Worm (Caenorhabditis elegans) whole organism, L2 larva: ENCODE data around the gene sre-5.

ENCODE experiments used
- C34F6.9 ChIP-seq: fragments of 150-350 bp; optimal IDR thresholded peaks from 2 replicates; lab custom pipeline; 2014; ENCODE audit warnings: missing biosample characterization, missing genetic modification characterization
- F13H6.1 ChIP-seq: sonication (generic microtip); optimal IDR thresholded peaks from 2 replicates; lab custom pipeline; 2016; ENCODE audit warnings: missing genetic modification characterization, missing compliant biosample characterization
- R02D3.7 ChIP-seq: fragments of 150-350 bp; optimal IDR thresholded peaks from 2 replicates; lab custom pipeline; 2014; ENCODE audit warnings: missing biosample characterization, missing genetic modification characterization
- Y55F3AM.14 ChIP-seq: fragments of 200-800 bp; sonication (Bioruptor generic); optimal IDR thresholded peaks from 2 replicates; lab custom pipeline; 2018; ENCODE audit warnings: mild to moderate bottlenecking, missing genetic modification characterization, missing compliant biosample characterization
- ZK546.5 ChIP-seq: sonication (generic microtip); optimal IDR thresholded peaks from 2 replicates; lab custom pipeline; 2017; ENCODE audit warnings: missing biosample characterization, missing genetic modification characterization
- aly-2 ChIP-seq: fragments of 150-350 bp; optimal IDR thresholded peaks from 2 replicates; lab custom pipeline; 2014; ENCODE audit warnings: missing biosample characterization, missing genetic modification characterization
- ama-1 ChIP-seq: fragments of 150-350 bp; optimal IDR thresholded peaks from 2 replicates; lab custom pipeline; 2018; ENCODE audit warnings: inconsistent platforms
- blmp-1 ChIP-seq: sonication (generic microtip); optimal IDR thresholded peaks from 2 replicates; lab custom pipeline; 2017; ENCODE audit warnings: missing genetic modification characterization, mild to moderate bottlenecking, missing compliant biosample characterization, antibody characterized with exemption, moderate library complexity; ENCODE audit not compliant: insufficient read depth
- ceh-16 ChIP-seq: fragments of 150-350 bp; optimal IDR thresholded peaks from 2 replicates; lab custom pipeline; 2014; ENCODE audit warnings: missing biosample characterization, missing genetic modification characterization
- crh-2 ChIP-seq: sonication (generic microtip); optimal IDR thresholded peaks from 2 replicates; lab custom pipeline; 2017; ENCODE audit warnings: missing biosample characterization, missing genetic modification characterization
- egl-27 ChIP-seq: sonication (generic microtip); optimal IDR thresholded peaks from 3 replicates; lab custom pipeline; 2017; ENCODE audit warnings: missing biosample characterization, missing genetic modification reagents, missing genetic modification characterization
- elt-3 ChIP-seq: sonication (generic microtip); optimal IDR thresholded peaks from 2 replicates; lab custom pipeline; 2017; ENCODE audit warnings: missing biosample characterization, missing genetic modification characterization
- fos-1 ChIP-seq: fragments of 150-350 bp; optimal IDR thresholded peaks from 2 replicates; lab custom pipeline; 2014; ENCODE audit warnings: missing biosample characterization, missing genetic modification characterization
- gmeb-1 ChIP-seq: fragments of 150-350 bp; optimal IDR thresholded peaks from 2 replicates; lab custom pipeline; 2014; ENCODE audit warnings: missing biosample characterization, missing genetic modification characterization
- lin-11 ChIP-seq: fragments of 150-350 bp; sonication (generic microtip); optimal IDR thresholded peaks from 2 replicates; lab custom pipeline; 2014; ENCODE audit warnings: missing biosample characterization, missing genetic modification characterization, inconsistent platforms, mixed read lengths
- lin-13 ChIP-seq: fragments of 150-350 bp; optimal IDR thresholded peaks from 2 replicates; lab custom pipeline; 2014; ENCODE audit warnings: missing biosample characterization, missing genetic modification reagents, missing genetic modification characterization
- lin-39 ChIP-seq: fragments of 150-350 bp; optimal IDR thresholded peaks from 2 replicates; lab custom pipeline; 2014; ENCODE audit warnings: missing biosample characterization, missing genetic modification reagents, missing genetic modification characterization
- lsy-2 ChIP-seq, 2 experiments: fragments of 150-350 bp in 1 of 2; sonication (generic microtip) in 1 of 2; optimal IDR thresholded peaks; 2 replicates each; lab custom pipeline; 2014 to 2017; ENCODE audit warnings: missing biosample characterization in 2 of 2, missing genetic modification characterization in 2 of 2
- mdl-1 ChIP-seq, 2 experiments: fragments of 150-350 bp in 1 of 2; sonication (generic microtip) in 1 of 2; optimal IDR thresholded peaks; 2 replicates each; lab custom pipeline; 2017; ENCODE audit warnings: missing biosample characterization in 2 of 2, missing genetic modification characterization in 2 of 2
- nhr-12 ChIP-seq: fragments of 150-350 bp; optimal IDR thresholded peaks from 2 replicates; lab custom pipeline; 2014; ENCODE audit warnings: missing biosample characterization, missing genetic modification characterization
- nhr-129 ChIP-seq: fragments of 150-350 bp; optimal IDR thresholded peaks from 2 replicates; lab custom pipeline; 2014; ENCODE audit warnings: missing biosample characterization, missing genetic modification characterization
- nhr-21 ChIP-seq: fragments of 150-350 bp; optimal IDR thresholded peaks from 2 replicates; lab custom pipeline; 2014; ENCODE audit warnings: missing biosample characterization, missing genetic modification characterization
- nhr-23 ChIP-seq: fragments of 150-350 bp; optimal IDR thresholded peaks from 2 replicates; lab custom pipeline; 2014; ENCODE audit warnings: missing biosample characterization, missing genetic modification reagents, missing genetic modification characterization
- nhr-6 ChIP-seq: fragments of 150-350 bp; optimal IDR thresholded peaks from 2 replicates; lab custom pipeline; 2014; ENCODE audit warnings: missing biosample characterization, missing genetic modification characterization
- nhr-77 ChIP-seq: fragments of 150-350 bp; optimal IDR thresholded peaks from 2 replicates; lab custom pipeline; 2014; ENCODE audit warnings: missing biosample characterization, missing genetic modification characterization
- peb-1 ChIP-seq: fragments of 150-350 bp; optimal IDR thresholded peaks from 2 replicates; lab custom pipeline; 2014; ENCODE audit warnings: missing biosample characterization, missing genetic modification characterization
- skn-1 ChIP-seq: sonication (generic microtip); optimal IDR thresholded peaks from 2 replicates; lab custom pipeline; 2017; ENCODE audit warnings: missing biosample characterization, missing genetic modification characterization
- sma-3 ChIP-seq: sonication (generic microtip); optimal IDR thresholded peaks from 2 replicates; lab custom pipeline; 2016; ENCODE audit warnings: missing genetic modification reagents, missing genetic modification characterization, missing compliant biosample characterization
- sma-9 ChIP-seq, 2 experiments: fragments of 150-350 bp in 1 of 2; sonication (generic microtip) in 1 of 2; optimal IDR thresholded peaks; 2 replicates each; lab custom pipeline; 2014 to 2016; ENCODE audit warnings: missing genetic modification characterization in 2 of 2, mild to moderate bottlenecking in 1 of 2, missing biosample characterization in 1 of 2, missing compliant biosample characterization in 1 of 2, missing genetic modification reagents in 1 of 2, moderate library complexity in 1 of 2
- snpc-4 ChIP-seq: fragments of 150-350 bp; optimal IDR thresholded peaks from 2 replicates; lab custom pipeline; 2014; ENCODE audit warnings: missing biosample characterization, missing genetic modification characterization
- unc-55 ChIP-seq: fragments of 150-350 bp; sonication (generic microtip); optimal IDR thresholded peaks from 3 replicates; lab custom pipeline; 2014; ENCODE audit warnings: missing biosample characterization, missing genetic modification reagents, missing genetic modification characterization
- zag-1 ChIP-seq: fragments of 150-350 bp; optimal IDR thresholded peaks from 2 replicates; lab custom pipeline; 2014; ENCODE audit warnings: missing biosample characterization, missing genetic modification characterization
- ztf-1 ChIP-seq: fragments of 200-800 bp; sonication (Bioruptor generic); conservative IDR thresholded peaks from 2 replicates; pipeline ENCODE4 v1.3.6; 2022; ENCODE audit warnings: missing genetic modification characterization, missing compliant biosample characterization

The sre-5 gene

ce11 chrIV:3547500-3547899 is 17.5 kb upstream of the sre-5 start, which contains the start of gene nstp-6:
Gene nstp-6, minus strand, starts transcription at chrIV:3547600.
- TF ChIP-seq aly-2 (tag; lab: Kevin White, UChicago) (no peak), lin-13 (no peak), snpc-4 (tag; lab: Kevin White, UChicago) (no peak), F13H6.1 (tag; lab: Kevin White, UChicago) (no peak), ztf-1 (GFP tag; lab: Robert Waterston, UW) (no peak), Y55F3AM.14 (GFP tag; lab: Kevin White, UChicago) (no peak), nhr-129 (tag; lab: Kevin White, UChicago) (no peak), fos-1 (tag; lab: Kevin White, UChicago) (no peak), nhr-23 (tag; lab: Kevin White, UChicago) (no peak), gmeb-1 (no peak), egl-27 (tag; lab: Kevin White, UChicago) (no peak), sma-9 (GFP tag; optimal IDR thresholded peaks at IDR 0.05; lab: Kevin White, UChicago) (no peak), sma-9 (tag; optimal IDR thresholded peaks at IDR 0.05; lab: Kevin White, UChicago) (no peak), peb-1 (tag; lab: Kevin White, UChicago) (no peak), nhr-6 (tag; lab: Kevin White, UChicago) (no peak), ceh-16 (tag; lab: Kevin White, UChicago) (no peak), nhr-12 (tag; lab: Kevin White, UChicago) (no peak), ama-1 (lab: Kevin White, UChicago) (no peak), lsy-2 (tag; optimal IDR thresholded peaks at IDR 0.05; lab: Kevin White, UChicago) (no peak), ZK546.5 (no peak)
- TF ChIP-seq, all 48 proteins: peak for 0

- TF ChIP-seq mdl-1 (tag; optimal IDR thresholded peaks at IDR 0.05; lab: Kevin White, UChicago) = no peak
- TF ChIP-seq lin-11 (tag; lab: Kevin White, UChicago) = no peak
- TF ChIP-seq nhr-12 (tag; lab: Kevin White, UChicago) = no peak
- no peak for TF ChIP-seq C34F6.9
- peak; percentile 29 for TF ChIP-seq sma-9 (GFP tag; optimal IDR thresholded peaks at IDR 0.05; lab: Kevin White, UChicago)
- TF ChIP-seq sma-9 (tag; optimal IDR thresholded peaks at IDR 0.05; lab: Kevin White, UChicago) = no peak
- peak; percentile 37 for TF ChIP-seq fos-1 (tag; lab: Kevin White, UChicago)
- TF ChIP-seq F13H6.1 (tag; lab: Kevin White, UChicago) = peak; percentile 64
- TF ChIP-seq R02D3.7 (tag; lab: Kevin White, UChicago) = no peak
- TF ChIP-seq nhr-129 (tag; lab: Kevin White, UChicago) = no peak
- peak; percentile 56 for TF ChIP-seq crh-2
- TF ChIP-seq zag-1 (tag; lab: Kevin White, UChicago) = no peak
- peak; percentile 47 for TF ChIP-seq gmeb-1
Observed at ce11 chrIV:3548315-3548714, 16.7 kb upstream of the sre-5 start.

ce11 chrIV:3551777-3552462 is 13.1 kb upstream of the sre-5 start:
- no peak for TF ChIP-seq lin-39 (tag; lab: Kevin White, UChicago)
- TF ChIP-seq nhr-129 (tag; lab: Kevin White, UChicago) = peak; percentile 56
- TF ChIP-seq ceh-16 (tag; lab: Kevin White, UChicago) = no peak
- TF ChIP-seq F13H6.1 (tag; lab: Kevin White, UChicago) = peak; percentile 61
- TF ChIP-seq sma-9 (GFP tag; optimal IDR thresholded peaks at IDR 0.05; lab: Kevin White, UChicago) = peak; percentile 67
- TF ChIP-seq sma-9 (tag; optimal IDR thresholded peaks at IDR 0.05; lab: Kevin White, UChicago) = no peak
- TF ChIP-seq lin-11 (tag; lab: Kevin White, UChicago) = peak; percentile 65
- TF ChIP-seq mdl-1 (tag; optimal IDR thresholded peaks at IDR 0.05; lab: Kevin White, UChicago) = no peak
- TF ChIP-seq lsy-2 (tag; optimal IDR thresholded peaks at IDR 0.05; lab: Kevin White, UChicago) = peak; percentile 15 to 46
- TF ChIP-seq unc-55 (GFP tag; lab: Kevin White, UChicago) = peak; percentile 59
- TF ChIP-seq crh-2 = peak; percentile 49
- no peak for TF ChIP-seq nhr-6 (tag; lab: Kevin White, UChicago)
- peak; percentile 65 for TF ChIP-seq gmeb-1
- TF ChIP-seq Y55F3AM.14 (GFP tag; lab: Kevin White, UChicago) = peak; percentile 35
- peak; percentile 64 for TF ChIP-seq sma-3 (GFP tag; lab: Kevin White, UChicago)
- TF ChIP-seq fos-1 (tag; lab: Kevin White, UChicago) = peak; percentile 32
- peak; percentile 33 for TF ChIP-seq nhr-21 (tag; lab: Kevin White, UChicago)
- TF ChIP-seq C34F6.9 = peak; percentile 37

ce11 chrIV:3552933-3553332 is 12.1 kb upstream of the sre-5 start:
- TF ChIP-seq skn-1 (tag; lab: Kevin White, UChicago) = no peak
- no peak for TF ChIP-seq nhr-21 (tag; lab: Kevin White, UChicago)
- TF ChIP-seq sma-9 (GFP tag; optimal IDR thresholded peaks at IDR 0.05; lab: Kevin White, UChicago) = no peak
- no peak for TF ChIP-seq sma-9 (tag; optimal IDR thresholded peaks at IDR 0.05; lab: Kevin White, UChicago)
- no peak for TF ChIP-seq blmp-1 (tag; lab: Kevin White, UChicago)
- TF ChIP-seq mdl-1 (tag; optimal IDR thresholded peaks at IDR 0.05; lab: Kevin White, UChicago) = no peak
- TF ChIP-seq nhr-77 (tag; lab: Kevin White, UChicago) = no peak
- TF ChIP-seq nhr-129 (tag; lab: Kevin White, UChicago) = no peak
- no peak for TF ChIP-seq ceh-16 (tag; lab: Kevin White, UChicago)
- no peak for TF ChIP-seq C34F6.9
- no peak for TF ChIP-seq elt-3 (tag; lab: Kevin White, UChicago)
- no peak for TF ChIP-seq fos-1 (tag; lab: Kevin White, UChicago)
